Worm (Caenorhabditis elegans): ENCODE measurements around the gene srg-40.

- TF ChIP-seq mab-5 (tag; optimal IDR thresholded peaks at IDR 0.05), result no peak
- no peak for TF ChIP-seq mep-1 (tag; optimal IDR thresholded peaks at IDR 0.05)
- TF ChIP-seq unc-39 (tag; optimal IDR thresholded peaks at IDR 0.05), result no peak
Measured at ce11 chrV:11141179-11141578, 23.2 kb downstream of the srg-40 start, which contains the start of gene folt-1.
